Worm (Caenorhabditis elegans) whole organism, L4/young adult: ENCODE data around the gene B0391.14.

ENCODE experiments used
- W03F9.2 ChIP-seq: fragments of 150-350 bp; optimal IDR thresholded peaks from 2 replicates; lab custom pipeline; 2014; ENCODE audit warnings: missing biosample characterization, missing genetic modification characterization
- dao-5 ChIP-seq: sonication (generic microtip); optimal IDR thresholded peaks from 2 replicates; lab custom pipeline; 2016; ENCODE audit warnings: missing genotype, missing genetic modification characterization, moderate library complexity, missing compliant biosample characterization
- him-1 ChIP-seq: sonication (generic microtip); optimal IDR thresholded peaks from 2 replicates; lab custom pipeline; 2016; ENCODE audit warnings: missing genotype, missing genetic modification reagents, missing genetic modification characterization, missing compliant biosample characterization

- TF ChIP-seq W03F9.2 (tag; lab: Kevin White, UChicago) (no peak), him-1 (tag; lab: Kevin White, UChicago) (no peak), dao-5 (tag; lab: Kevin White, UChicago) (no peak)
Measured at ce11 chrV:15572613-15573012, 27.0 kb downstream of the B0391.14 start, which contains the start of gene fbxa-94.
